Worm (Caenorhabditis elegans) whole organism, L4 larva: Measurements from ENCODE around the gene oac-48.

Experiments
- F10B5.3 ChIP-seq: sonication (generic microtip); optimal IDR thresholded peaks from 2 replicates; lab custom pipeline; 2016; ENCODE audit warnings: mild to moderate bottlenecking, missing genetic modification characterization, missing compliant biosample characterization
- F26F4.8 ChIP-seq: fragments of 200-800 bp; sonication (Bioruptor generic); conservative IDR thresholded peaks from 2 replicates; pipeline ENCODE4 v1.3.6; 2022; ENCODE audit warnings: missing genetic modification characterization, missing compliant biosample characterization
- F37D6.2 ChIP-seq: sonication (generic microtip); optimal IDR thresholded peaks from 2 replicates; lab custom pipeline; 2016; ENCODE audit warnings: mild to moderate bottlenecking, missing genetic modification characterization, missing compliant biosample characterization
- F49E8.2 ChIP-seq: sonication (generic microtip); optimal IDR thresholded peaks from 2 replicates; lab custom pipeline; 2016; ENCODE audit warnings: missing compliant biosample characterization, mild to moderate bottlenecking, missing genetic modification characterization, borderline replicate concordance
- R02D3.7 ChIP-seq: fragments of 150-350 bp; sonication (generic microtip); optimal IDR thresholded peaks from 3 replicates; lab custom pipeline; 2014; ENCODE audit warnings: missing biosample characterization, missing genetic modification characterization
- T20F7.1 ChIP-seq: fragments of 200-800 bp; sonication (Bioruptor generic); optimal IDR thresholded peaks from 2 replicates; lab custom pipeline; 2018; ENCODE audit warnings: mild to moderate bottlenecking, missing genetic modification characterization, missing compliant biosample characterization
- Y105C5A.15 ChIP-seq: fragments of 200-800 bp; sonication (Bioruptor generic); IDR thresholded peaks from 2 replicates; pipeline ENCODE4 v1.3.6; 2022; ENCODE audit warnings: missing genetic modification characterization, missing compliant biosample characterization
- Y5F2A.4 ChIP-seq: fragments of 200-800 bp; sonication (Bioruptor generic); optimal IDR thresholded peaks from 2 replicates; lab custom pipeline; 2018; ENCODE audit warnings: mild to moderate bottlenecking, missing genetic modification characterization, missing compliant biosample characterization
- ZK337.2 ChIP-seq: fragments of 200-800 bp; sonication (Bioruptor generic); IDR thresholded peaks from 2 replicates; pipeline ENCODE4 v1.3.6; 2022; ENCODE audit warnings: missing genetic modification reagents, missing genetic modification characterization, missing compliant biosample characterization
- aly-2 ChIP-seq: sonication (generic microtip); optimal IDR thresholded peaks from 2 replicates; lab custom pipeline; 2018; ENCODE audit warnings: missing biosample characterization, missing genetic modification characterization
- arid-1 ChIP-seq: fragments of 200-800 bp; sonication (Bioruptor generic); conservative IDR thresholded peaks from 2 replicates; pipeline ENCODE4 v1.3.6; 2022; ENCODE audit warnings: missing genetic modification reagents, missing genetic modification characterization, missing compliant biosample characterization
- attf-4 ChIP-seq: sonication (generic microtip); optimal IDR thresholded peaks from 3 replicates; lab custom pipeline; 2017; ENCODE audit warnings: missing biosample characterization, missing genetic modification characterization
- ceh-28 ChIP-seq: fragments of 150-350 bp; optimal IDR thresholded peaks from 2 replicates; lab custom pipeline; 2014; ENCODE audit warnings: missing biosample characterization, missing genetic modification reagents, missing genetic modification characterization
- ceh-44 ChIP-seq: fragments of 200-800 bp; sonication (Bioruptor generic); IDR thresholded peaks from 2 replicates; pipeline ENCODE4 v1.3.6; 2022; ENCODE audit warnings: missing genetic modification reagents, missing genetic modification characterization, missing compliant biosample characterization
- ceh-82 ChIP-seq: sonication (generic microtip); optimal IDR thresholded peaks from 2 replicates; lab custom pipeline; 2017; ENCODE audit warnings: missing biosample characterization, missing genetic modification characterization
- ces-1 ChIP-seq: fragments of 150-350 bp; sonication (generic microtip); optimal IDR thresholded peaks from 4 replicates; lab custom pipeline; 2014; ENCODE audit warnings: missing biosample characterization, missing genetic modification reagents, missing genetic modification characterization
- ctbp-1 ChIP-seq: fragments of 200-800 bp; sonication (Bioruptor generic); IDR thresholded peaks from 2 replicates; pipeline ENCODE4 v1.3.6; 2022; ENCODE audit warnings: missing genetic modification reagents, missing genetic modification characterization, missing compliant biosample characterization
- daf-12 ChIP-seq: fragments of 150-350 bp; optimal IDR thresholded peaks from 2 replicates; lab custom pipeline; 2014; ENCODE audit warnings: missing biosample characterization, missing genetic modification reagents, missing genetic modification characterization
- daf-8 ChIP-seq: fragments of 200-800 bp; sonication (Bioruptor generic); IDR thresholded peaks from 2 replicates; pipeline ENCODE4 v1.3.6; 2022; ENCODE audit warnings: missing genetic modification characterization, missing compliant biosample characterization
- dmd-6 ChIP-seq: fragments of 200-800 bp; sonication (Bioruptor generic); IDR thresholded peaks from 2 replicates; pipeline ENCODE4 v1.3.6; 2022; ENCODE audit warnings: missing genetic modification reagents, missing genetic modification characterization, missing compliant biosample characterization
- dmd-8 ChIP-seq: fragments of 200-800 bp; sonication (Bioruptor generic); IDR thresholded peaks from 2 replicates; pipeline ENCODE4 v1.3.6; 2022; ENCODE audit warnings: missing genetic modification characterization, missing compliant biosample characterization
- dmd-9 ChIP-seq: fragments of 200-800 bp; sonication (Bioruptor generic); IDR thresholded peaks from 2 replicates; pipeline ENCODE4 v1.3.6; 2022; ENCODE audit warnings: missing genetic modification reagents, missing genetic modification characterization, missing compliant biosample characterization
- egl-27 ChIP-seq: sonication (generic microtip); optimal IDR thresholded peaks from 3 replicates; lab custom pipeline; 2017; ENCODE audit warnings: missing biosample characterization, missing genetic modification reagents, missing genetic modification characterization
- fkh-10 ChIP-seq: fragments of 150-350 bp; optimal IDR thresholded peaks from 2 replicates; lab custom pipeline; 2014; ENCODE audit warnings: missing biosample characterization, missing genetic modification reagents, missing genetic modification characterization
- hif-1 ChIP-seq, 2 experiments: sonication (generic microtip); optimal IDR thresholded peaks; 2 replicates each; lab custom pipeline; 2016 to 2017; ENCODE audit warnings: missing compliant biosample characterization in 2 of 2, missing genetic modification characterization in 2 of 2, missing genetic modification reagents in 2 of 2, missing genotype in 2 of 2, mild to moderate bottlenecking in 1 of 2
- hlh-30 ChIP-seq: sonication (generic microtip); optimal IDR thresholded peaks from 2 replicates; lab custom pipeline; 2017; ENCODE audit warnings: antibody characterized with exemption, mild to moderate bottlenecking, missing genetic modification characterization, missing compliant biosample characterization; ENCODE audit not compliant: insufficient read depth
- jun-1 ChIP-seq: fragments of 150-350 bp; optimal IDR thresholded peaks from 2 replicates; lab custom pipeline; 2014; ENCODE audit warnings: missing biosample characterization, missing genetic modification reagents, missing genetic modification characterization
- lim-7 ChIP-seq: fragments of 200-800 bp; sonication (Bioruptor generic); IDR thresholded peaks from 2 replicates; pipeline ENCODE4 v1.3.6; 2022; ENCODE audit warnings: missing genetic modification characterization, missing compliant biosample characterization
- lin-13 ChIP-seq: fragments of 150-350 bp; optimal IDR thresholded peaks from 2 replicates; lab custom pipeline; 2014; ENCODE audit warnings: missing biosample characterization, missing genetic modification reagents, missing genetic modification characterization
- lin-15B ChIP-seq: fragments of 150-350 bp; sonication (generic microtip); optimal IDR thresholded peaks from 3 replicates; lab custom pipeline; 2014; ENCODE audit warnings: missing biosample characterization, missing genetic modification characterization
- lir-3 ChIP-seq: sonication (generic microtip); optimal IDR thresholded peaks from 2 replicates; lab custom pipeline; 2016; ENCODE audit warnings: mild to moderate bottlenecking, missing genetic modification characterization, missing compliant biosample characterization
- madf-9 ChIP-seq: fragments of 200-800 bp; sonication (Bioruptor generic); conservative IDR thresholded peaks from 2 replicates; pipeline ENCODE4 v1.3.6; 2022; ENCODE audit warnings: missing genetic modification reagents, missing genetic modification characterization, missing compliant biosample characterization
- mep-1 ChIP-seq: fragments of 150-350 bp; sonication (generic microtip); optimal IDR thresholded peaks from 3 replicates; lab custom pipeline; 2014; ENCODE audit warnings: missing biosample characterization, missing genetic modification characterization
- mes-2 ChIP-seq: sonication (generic microtip); optimal IDR thresholded peaks from 2 replicates; lab custom pipeline; 2016; ENCODE audit warnings: missing genotype, mild to moderate bottlenecking, missing genetic modification characterization, missing compliant biosample characterization; ENCODE audit not compliant: poor library complexity, severe bottlenecking
- mxl-3 ChIP-seq: fragments of 200-800 bp; sonication (Bioruptor generic); optimal IDR thresholded peaks from 2 replicates; lab custom pipeline; 2018; ENCODE audit warnings: mild to moderate bottlenecking, missing genetic modification characterization, missing compliant biosample characterization
- nhr-102 ChIP-seq: sonication (generic microtip); optimal IDR thresholded peaks from 2 replicates; lab custom pipeline; 2016; ENCODE audit warnings: mild to moderate bottlenecking, missing genetic modification characterization, moderate library complexity, missing compliant biosample characterization
- nhr-11 ChIP-seq: fragments of 150-350 bp; optimal IDR thresholded peaks from 2 replicates; lab custom pipeline; 2014; ENCODE audit warnings: missing biosample characterization, missing genetic modification characterization
- nhr-237 ChIP-seq: sonication (generic microtip); optimal IDR thresholded peaks from 2 replicates; lab custom pipeline; 2017; ENCODE audit warnings: missing biosample characterization, missing genetic modification characterization
- nhr-28 ChIP-seq: fragments of 150-350 bp; optimal IDR thresholded peaks from 2 replicates; lab custom pipeline; 2014; ENCODE audit warnings: missing biosample characterization, missing genetic modification characterization
- nhr-41 ChIP-seq: fragments of 200-800 bp; sonication (Bioruptor generic); IDR thresholded peaks from 2 replicates; pipeline ENCODE4 v1.3.6; 2022; ENCODE audit warnings: missing genetic modification reagents, missing genetic modification characterization, missing compliant biosample characterization
- nhr-6 ChIP-seq: fragments of 150-350 bp; optimal IDR thresholded peaks from 2 replicates; lab custom pipeline; 2014; ENCODE audit warnings: missing biosample characterization, missing genetic modification characterization
- saeg-2 ChIP-seq: fragments of 200-800 bp; sonication (Bioruptor generic); IDR thresholded peaks from 2 replicates; pipeline ENCODE4 v1.3.6; 2022; ENCODE audit warnings: missing genetic modification reagents, missing genetic modification characterization, missing compliant biosample characterization
- sdz-12 ChIP-seq: fragments of 200-800 bp; sonication (Bioruptor generic); optimal IDR thresholded peaks from 2 replicates; lab custom pipeline; 2018; ENCODE audit warnings: mild to moderate bottlenecking, missing genetic modification characterization, missing compliant biosample characterization
- snpc-1.2 ChIP-seq: fragments of 200-800 bp; sonication (Bioruptor generic); IDR thresholded peaks from 2 replicates; pipeline ENCODE4 v1.3.6; 2022; ENCODE audit warnings: missing genetic modification reagents, missing genetic modification characterization, missing compliant biosample characterization
- spr-1 ChIP-seq: sonication (generic microtip); optimal IDR thresholded peaks from 2 replicates; lab custom pipeline; 2016; ENCODE audit warnings: mild to moderate bottlenecking, missing genetic modification characterization, missing compliant biosample characterization
- unc-130 ChIP-seq: sonication (generic microtip); optimal IDR thresholded peaks from 2 replicates; lab custom pipeline; 2016; ENCODE audit warnings: missing genetic modification reagents, missing genetic modification characterization, missing compliant biosample characterization
- vab-7 ChIP-seq: fragments of 200-800 bp; sonication (Bioruptor generic); IDR thresholded peaks from 2 replicates; pipeline ENCODE4 v1.3.6; 2022; ENCODE audit warnings: missing genetic modification reagents, missing genetic modification characterization, missing compliant biosample characterization
- zag-1 ChIP-seq: fragments of 150-350 bp; optimal IDR thresholded peaks from 2 replicates; lab custom pipeline; 2014; ENCODE audit warnings: missing biosample characterization, missing genetic modification characterization
- zfp-2 ChIP-seq: sonication (generic microtip); optimal IDR thresholded peaks from 2 replicates; lab custom pipeline; 2016; ENCODE audit warnings: mild to moderate bottlenecking, missing genetic modification characterization, missing compliant biosample characterization
- zfp-3 ChIP-seq: fragments of 200-800 bp; sonication (Bioruptor generic); conservative IDR thresholded peaks from 2 replicates; pipeline ENCODE4 v1.3.6; 2022; ENCODE audit warnings: missing genetic modification reagents, missing genetic modification characterization, missing compliant biosample characterization
- zip-11 ChIP-seq: fragments of 200-800 bp; sonication (Bioruptor generic); IDR thresholded peaks from 2 replicates; pipeline ENCODE4 v1.3.6; 2022; ENCODE audit warnings: missing genetic modification characterization, missing compliant biosample characterization
- zip-2 ChIP-seq: fragments of 150-350 bp; optimal IDR thresholded peaks from 2 replicates; lab custom pipeline; 2014; ENCODE audit warnings: missing biosample characterization, missing genetic modification characterization
- ztf-11 ChIP-seq: fragments of 150-350 bp; optimal IDR thresholded peaks from 2 replicates; lab custom pipeline; 2014; ENCODE audit warnings: missing biosample characterization, missing genetic modification characterization

Gene oac-48

ce11 chrIV:13707894-13708293, 34.3 kb downstream of the oac-48 start (continued):
- TF ChIP-seq nhr-102 (tag; lab: Kevin White, UChicago) (peak; percentile 76), attf-4 (tag; lab: Kevin White, UChicago) (no peak), ceh-82 (no peak), zip-11 (GFP tag; lab: Robert Waterston, UW) (no peak), T20F7.1 (GFP tag; lab: Kevin White, UChicago) (no peak), Y105C5A.15 (GFP tag; lab: Robert Waterston, UW) (no peak), lir-3 (tag; lab: Kevin White, UChicago) (no peak), mes-2 (no peak), ces-1 (GFP tag; lab: Kevin White, UChicago) (no peak), ztf-11 (no peak), ceh-44 (GFP tag; lab: Robert Waterston, UW) (no peak), lin-13 (no peak), nhr-11 (tag; lab: Kevin White, UChicago) (no peak), daf-12 (no peak), nhr-237 (no peak), zfp-2 (tag; lab: Kevin White, UChicago) (no peak), egl-27 (tag; lab: Kevin White, UChicago) (no peak), daf-8 (GFP tag; lab: Robert Waterston, UW) (no peak), spr-1 (tag; lab: Kevin White, UChicago) (no peak), vab-7 (no peak), Y5F2A.4 (no peak), lim-7 (no peak), madf-9 (GFP tag; lab: Robert Waterston, UW) (no peak), fkh-10 (no peak), saeg-2 (GFP tag; lab: Robert Waterston, UW) (no peak), lin-15B (tag; lab: Kevin White, UChicago) (no peak), F37D6.2 (tag; lab: Kevin White, UChicago) (no peak), F10B5.3 (tag; lab: Kevin White, UChicago) (no peak), unc-130 (GFP tag; lab: Kevin White, UChicago) (no peak), ZK337.2 (GFP tag; lab: Robert Waterston, UW) (no peak), mep-1 (tag; lab: Kevin White, UChicago) (no peak), nhr-6 (tag; lab: Kevin White, UChicago) (no peak), aly-2 (tag; lab: Kevin White, UChicago) (no peak), arid-1 (no peak), dmd-8 (GFP tag; lab: Robert Waterston, UW) (no peak), R02D3.7 (tag; lab: Kevin White, UChicago) (no peak), ctbp-1 (no peak), hlh-30 (no peak), hif-1 (tag; optimal IDR thresholded peaks at IDR 0.05; lab: Kevin White, UChicago) (no peak), zip-2 (tag; lab: Kevin White, UChicago) (no peak), nhr-28 (tag; lab: Kevin White, UChicago) (peak; percentile 63), zfp-3 (0 out of 2 replicates have a peak, but pooled peaks have one; percentile 23), mxl-3 (GFP tag; lab: Kevin White, UChicago) (peak; percentile 24), sdz-12 (GFP tag; lab: Kevin White, UChicago) (no peak), jun-1 (tag; lab: Kevin White, UChicago) (no peak), snpc-1.2 (GFP tag; lab: Robert Waterston, UW) (peak; percentile 68; the same call in 1 of the 2 replicates), dmd-6 (peak; percentile 78; the same call in 1 of the 2 replicates), dmd-9 (GFP tag; lab: Robert Waterston, UW) (no peak), F26F4.8 (GFP tag; lab: Robert Waterston, UW) (no peak), nhr-41 (GFP tag; lab: Robert Waterston, UW) (no peak), ceh-28 (tag; lab: Kevin White, UChicago) (no peak), zag-1 (tag; lab: Kevin White, UChicago) (no peak), F49E8.2 (tag; lab: Kevin White, UChicago) (no peak)
